Worm (Caenorhabditis elegans) whole organism, L4/young adult: Measurements from ENCODE around the gene F49F1.9.

Source experiments
- W03F9.2 ChIP-seq: fragments of 150-350 bp; optimal IDR thresholded peaks from 2 replicates; lab custom pipeline; 2014; ENCODE audit warnings: missing biosample characterization, missing genetic modification characterization
- him-1 ChIP-seq: sonication (generic microtip); optimal IDR thresholded peaks from 2 replicates; lab custom pipeline; 2016; ENCODE audit warnings: missing genotype, missing genetic modification reagents, missing genetic modification characterization, missing compliant biosample characterization

- TF ChIP-seq him-1 (tag; lab: Kevin White, UChicago) (no peak), W03F9.2 (tag; lab: Kevin White, UChicago) (no peak)
Observed at ce11 chrIV:4102720-4103119, 34.7 kb downstream of the F49F1.9 start, which contains the start of gene ubc-1.
